Fruit fly (Drosophila melanogaster): Measurements from ENCODE around the gene His4r.
A peak's percentile ranks its signal among the peaks of the same experiment; 100 is the strongest.

His4r gene

DNA sequence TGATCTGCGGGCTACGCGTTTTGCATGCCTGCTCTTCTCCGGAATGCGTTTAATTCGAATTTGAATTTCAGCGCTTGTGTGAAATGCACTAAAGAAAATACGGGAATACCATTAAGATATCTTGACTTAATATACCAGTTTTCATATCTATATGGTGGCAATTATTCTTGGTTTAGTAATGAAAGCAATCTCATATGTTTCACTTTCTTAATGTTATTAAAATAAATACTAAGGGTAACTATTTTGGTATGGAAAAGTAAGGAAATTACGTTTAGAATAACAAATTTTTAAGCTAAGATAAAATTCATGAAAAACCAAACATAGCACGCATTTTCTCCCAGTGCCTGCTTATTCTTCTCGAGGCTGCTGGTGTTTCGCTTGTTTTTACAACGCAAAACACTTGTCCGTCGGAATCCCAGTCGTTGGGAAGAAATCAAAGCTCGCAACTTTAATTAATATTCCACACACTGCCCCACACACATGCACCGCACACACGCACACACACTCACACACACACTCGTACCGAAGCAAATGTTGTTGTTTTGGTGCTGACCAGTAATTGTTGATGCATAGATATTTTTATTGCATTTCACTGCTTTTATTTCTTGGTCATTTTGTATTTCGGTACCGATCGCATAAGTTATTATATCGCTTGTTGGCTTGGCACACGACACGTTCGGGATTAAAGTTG lies 47.6 kb upstream of the His4r start (continued):
- TF ChIP-seq CG8290 (GFP tag; optimal IDR thresholded peaks at IDR 0.05) (no peak), CG8290 (tag; optimal IDR thresholded peaks at IDR 0.05) (no peak), CG17359 (tag; optimal IDR thresholded peaks at IDR 0.05) (peak; percentile 41), maf-S (GFP tag; optimal IDR thresholded peaks at IDR 0.05) (no peak), CG17186 (GFP tag; optimal IDR thresholded peaks at IDR 0.05) (no peak), odd (GFP tag; optimal IDR thresholded peaks at IDR 0.05) (peak; percentile 18), CG15269 (tag; optimal IDR thresholded peaks at IDR 0.05) (peak; percentile 29), Atf3 (GFP tag; optimal IDR thresholded peaks at IDR 0.05) (no peak), Meics (GFP tag; optimal IDR thresholded peaks at IDR 0.05) (peak; percentile 5), Hr51 (GFP tag; optimal IDR thresholded peaks at IDR 0.05) (peak in 1 of 2 experiments; percentile 61), CG1529 (GFP tag; optimal IDR thresholded peaks at IDR 0.05) (no peak), PHDP (tag; optimal IDR thresholded peaks at IDR 0.05) (peak; percentile 26), CoRest (tag; optimal IDR thresholded peaks at IDR 0.05) (peak; percentile 41), ATbp (GFP tag; optimal IDR thresholded peaks at IDR 0.05) (peak; percentile 22), CG14667 (GFP tag; IDR thresholded peaks at IDR 0.05) (no peak), CG17361 (GFP tag; IDR thresholded peaks at IDR 0.05) (peak; percentile 47; the same call in 2 of the 3 replicates), CG17385 (GFP tag; optimal IDR thresholded peaks at IDR 0.05) (peak; percentile 23), unpg (GFP tag; optimal IDR thresholded peaks at IDR 0.05) (peak; percentile 39)

DNA sequence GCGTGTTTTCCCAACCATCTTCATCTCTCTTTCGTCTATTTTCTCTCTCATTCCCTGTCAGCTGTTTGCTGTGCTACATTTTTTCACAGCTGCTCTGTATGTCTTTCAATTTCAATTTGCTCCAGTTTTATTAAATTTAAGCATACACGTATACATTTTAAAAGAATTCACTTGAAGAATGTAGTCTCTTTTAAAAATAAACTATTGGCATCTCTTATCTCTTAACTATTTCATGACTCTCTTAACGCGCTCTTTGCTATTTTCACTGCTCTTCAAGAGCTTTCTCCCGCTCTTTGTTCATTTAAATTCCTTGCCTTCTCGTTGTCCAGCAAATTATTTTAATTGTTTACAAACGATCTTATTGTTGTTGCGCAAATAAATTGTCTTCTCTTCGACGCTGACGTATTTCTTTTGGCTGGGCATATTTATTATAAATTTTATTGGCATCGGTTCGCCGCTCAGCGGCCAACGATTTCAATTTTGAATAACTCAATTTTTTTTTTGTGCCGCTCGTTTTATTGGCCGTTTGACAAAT lies 45.4 kb upstream of the His4r start:
- TF ChIP-seq Trl (optimal IDR thresholded peaks at IDR 0.05), result peak; percentile 64 to 78
- no peak for TF ChIP-seq Trl (GFP tag; optimal IDR thresholded peaks at IDR 0.05)
- TF ChIP-seq CG6689 (GFP tag; IDR thresholded peaks at IDR 0.05), result no peak
- TF ChIP-seq CG6854 (GFP tag; optimal IDR thresholded peaks at IDR 0.05), result no peak
- peak; percentile 70 for TF ChIP-seq sd (tag; optimal IDR thresholded peaks at IDR 0.05)
- TF ChIP-seq CG3163 (GFP tag; optimal IDR thresholded peaks at IDR 0.05), result peak; percentile 88
- no peak for TF ChIP-seq hb (GFP tag; IDR thresholded peaks at IDR 0.05; ENCODE audit: partially characterized antibody)

dm6 chr3R:14586480-14587443 lies 38.8 kb upstream of the His4r start:
- TF ChIP-seq Ssrp (tag; optimal IDR thresholded peaks at IDR 0.05) (peak; percentile 26), Deaf1 (tag; optimal IDR thresholded peaks at IDR 0.05) (no peak), CG10267 (tag; optimal IDR thresholded peaks at IDR 0.05) (peak; percentile 9), sc (optimal IDR thresholded peaks at IDR 0.05) (no peak), sc (GFP tag; optimal IDR thresholded peaks at IDR 0.05) (peak; percentile 11), Taf1 (GFP tag; IDR thresholded peaks at IDR 0.05) (no peak), dmrt11E (tag; optimal IDR thresholded peaks at IDR 0.05) (peak; percentile 75), gcm (GFP tag; optimal IDR thresholded peaks at IDR 0.05) (peak; percentile 9), chinmo (GFP tag; IDR thresholded peaks at IDR 0.05; ENCODE audit: partially characterized antibody) (no peak), CG15479 (GFP tag; optimal IDR thresholded peaks at IDR 0.05) (peak; percentile 24), row (GFP tag; IDR thresholded peaks at IDR 0.05) (0 out of 3 replicates have a peak, but pooled peaks have one; percentile 28), CG4404 (GFP tag; IDR thresholded peaks at IDR 0.05) (peak; percentile 45), sens (GFP tag) (peak; percentile 79), prd (optimal IDR thresholded peaks at IDR 0.05) (no peak), prd (GFP tag; IDR thresholded peaks at IDR 0.05) (peak; percentile 52; the same call in 2 of the 3 replicates), trem (tag; optimal IDR thresholded peaks at IDR 0.05) (no peak), tio (GFP tag; optimal IDR thresholded peaks at IDR 0.05) (peak; percentile 46), her (GFP tag; optimal IDR thresholded peaks at IDR 0.05) (no peak), btn (GFP tag; optimal IDR thresholded peaks at IDR 0.05) (no peak), CG17568 (GFP tag; optimal IDR thresholded peaks at IDR 0.05) (no peak), CG17829 (tag; optimal IDR thresholded peaks at IDR 0.05) (peak; percentile 33)
